Fruit fly (Drosophila melanogaster) whole organism, embryonic: ENCODE results near the gene CG13631.

ENCODE experiments used
- Atf-2 ChIP-seq: fragments of 200-800 bp; sonication (Bioruptor generic); optimal IDR thresholded peaks from 2 replicates; lab custom pipeline; 2016; ENCODE audit warnings: missing biosample characterization, missing genetic modification characterization
- Bdp1 ChIP-seq: fragments of 200-800 bp; sonication (Bioruptor generic); optimal IDR thresholded peaks from 3 replicates; lab custom pipeline; 2016; ENCODE audit warnings: missing biosample characterization, missing genetic modification characterization
- C15 ChIP-seq: fragments of 200-800 bp; sonication (Bioruptor generic); IDR thresholded peaks from 3 replicates; pipeline ENCODE4 v1.3.6; 2022; ENCODE audit warnings: missing biosample characterization, missing genetic modification characterization
- CG11504 ChIP-seq: fragments of 200-800 bp; sonication (Bioruptor generic); optimal IDR thresholded peaks from 3 replicates; lab custom pipeline; 2019; ENCODE audit warnings: missing biosample characterization, mild to moderate bottlenecking, missing genetic modification characterization, moderate library complexity
- CG14860 ChIP-seq: fragments of 200-800 bp; sonication (Bioruptor generic); IDR thresholded peaks from 3 replicates; pipeline ENCODE4 v1.3.6; 2022; ENCODE audit warnings: missing biosample characterization, missing genetic modification characterization; ENCODE audit not compliant: partially characterized antibody
- CG15514 ChIP-seq: fragments of 200-800 bp; sonication (Bioruptor generic); optimal IDR thresholded peaks from 3 replicates; lab custom pipeline; 2017; ENCODE audit warnings: missing biosample characterization, missing genetic modification characterization, mild to moderate bottlenecking, moderate library complexity, missing genetic modification reagents
- CG17361 ChIP-seq: fragments of 200-800 bp; sonication (Bioruptor generic); IDR thresholded peaks from 3 replicates; pipeline ENCODE4 v1.3.6; 2022; ENCODE audit warnings: missing biosample characterization, missing genetic modification characterization
- CG30403 ChIP-seq: fragments of 200-800 bp; sonication (Bioruptor generic); optimal IDR thresholded peaks from 3 replicates; lab custom pipeline; 2016; ENCODE audit warnings: missing biosample characterization, missing genetic modification characterization
- CG31441 ChIP-seq: fragments of 200-800 bp; sonication (Bioruptor generic); IDR thresholded peaks from 2 replicates; pipeline ENCODE4 v1.3.6; 2022; ENCODE audit warnings: missing biosample characterization, missing genetic modification characterization
- CG4328 ChIP-seq: fragments of 200-800 bp; sonication (Bioruptor generic); optimal IDR thresholded peaks from 3 replicates; lab custom pipeline; 2017; ENCODE audit warnings: missing biosample characterization, missing genetic modification reagents, missing genetic modification characterization
- CG5245 ChIP-seq: fragments of 200-800 bp; sonication (Bioruptor generic); optimal IDR thresholded peaks from 3 replicates; lab custom pipeline; 2016; ENCODE audit warnings: missing biosample characterization, missing genetic modification characterization
- CG6765 ChIP-seq: fragments of 200-800 bp; sonication (Bioruptor generic); optimal IDR thresholded peaks from 3 replicates; lab custom pipeline; 2017; ENCODE audit warnings: missing biosample characterization, mild to moderate bottlenecking, missing genetic modification characterization
- CG7987 ChIP-seq: fragments of 200-800 bp; sonication (Bioruptor generic); optimal IDR thresholded peaks from 2 replicates; lab custom pipeline; 2018; ENCODE audit warnings: missing biosample characterization, mild to moderate bottlenecking, missing genetic modification characterization, moderate library complexity
- CG8281 ChIP-seq: fragments of 200-800 bp; sonication (Bioruptor generic); optimal IDR thresholded peaks from 2 replicates; lab custom pipeline; 2018; ENCODE audit warnings: missing biosample characterization, mild to moderate bottlenecking, missing genetic modification characterization, moderate library complexity
- CG8359 ChIP-seq: fragments of 200-800 bp; sonication (Bioruptor generic); optimal IDR thresholded peaks from 2 replicates; lab custom pipeline; 2017; ENCODE audit warnings: missing biosample characterization, mild to moderate bottlenecking, missing genetic modification characterization, borderline replicate concordance
- CG9817 ChIP-seq: fragments of 200-800 bp; sonication (Bioruptor generic); optimal IDR thresholded peaks from 2 replicates; lab custom pipeline; 2018; ENCODE audit warnings: missing biosample characterization, mild to moderate bottlenecking, missing genetic modification characterization, moderate library complexity
- CoRest ChIP-seq: fragments of 200-800 bp; sonication (Bioruptor generic); optimal IDR thresholded peaks from 3 replicates; lab custom pipeline; 2018; ENCODE audit warnings: missing biosample characterization, mild to moderate bottlenecking, missing genetic modification characterization, moderate library complexity
- CrebB ChIP-seq: fragments of 200-800 bp; sonication (Bioruptor generic); optimal IDR thresholded peaks from 3 replicates; lab custom pipeline; 2018; ENCODE audit warnings: missing biosample characterization, mild to moderate bottlenecking, missing genetic modification characterization
- E2f2 ChIP-seq: fragments of 200-800 bp; sonication (Bioruptor generic); IDR thresholded peaks from 2 replicates; pipeline ENCODE4 v1.3.6; 2022; ENCODE audit warnings: missing biosample characterization, missing genetic modification characterization
- Fer1 ChIP-seq: fragments of 200-800 bp; sonication (Bioruptor generic); optimal IDR thresholded peaks from 2 replicates; lab custom pipeline; 2017; ENCODE audit warnings: missing biosample characterization, mild to moderate bottlenecking, missing genetic modification characterization
- Fer3 ChIP-seq: fragments of 200-800 bp; sonication (Bioruptor generic); optimal IDR thresholded peaks from 2 replicates; lab custom pipeline; 2018; ENCODE audit warnings: missing biosample characterization, mild to moderate bottlenecking, missing genetic modification characterization, moderate library complexity
- HHEX ChIP-seq: fragments of 200-800 bp; sonication (Bioruptor generic); optimal IDR thresholded peaks from 3 replicates; lab custom pipeline; 2017; ENCODE audit warnings: missing biosample characterization, mild to moderate bottlenecking, missing genetic modification characterization, missing genetic modification reagents
- HLH54F ChIP-seq: fragments of 200-800 bp; sonication (Bioruptor generic); optimal IDR thresholded peaks from 3 replicates; lab custom pipeline; 2016; ENCODE audit warnings: missing biosample characterization, missing genetic modification characterization
- Hr3 ChIP-seq: fragments of 200-800 bp; sonication (Bioruptor generic); optimal IDR thresholded peaks from 3 replicates; lab custom pipeline; 2016; ENCODE audit warnings: missing biosample characterization, missing genetic modification characterization
- NC2α ChIP-seq: fragments of 200-800 bp; sonication (Bioruptor generic); optimal IDR thresholded peaks from 2 replicates; lab custom pipeline; 2016; ENCODE audit warnings: missing biosample characterization, missing genetic modification characterization
- Sox100B ChIP-seq: fragments of 200-800 bp; sonication (Bioruptor generic); optimal IDR thresholded peaks from 3 replicates; lab custom pipeline; 2018; ENCODE audit warnings: missing biosample characterization, mild to moderate bottlenecking, missing genetic modification characterization
- ara ChIP-seq: fragments of 200-800 bp; sonication (Bioruptor generic); IDR thresholded peaks from 2 replicates; pipeline ENCODE4 v1.3.6; 2022; ENCODE audit warnings: missing biosample characterization, missing genetic modification characterization
- btn ChIP-seq: fragments of 200-800 bp; sonication (Bioruptor generic); optimal IDR thresholded peaks from 2 replicates; lab custom pipeline; 2016; ENCODE audit warnings: missing biosample characterization, missing genetic modification characterization
- crp ChIP-seq, 2 experiments: fragments of 200-800 bp; sonication (Bioruptor generic); optimal IDR thresholded peaks; 2 replicates in 1 of 2; 3 replicates in 1 of 2; lab custom pipeline; 2017; ENCODE audit warnings: missing biosample characterization in 2 of 2, missing genetic modification characterization in 2 of 2, mild to moderate bottlenecking in 1 of 2, moderate library complexity in 1 of 2
- dati ChIP-seq: fragments of 200-800 bp; sonication (Bioruptor generic); IDR thresholded peaks from 2 replicates; pipeline ENCODE4 v1.3.6; 2022; ENCODE audit warnings: missing biosample characterization, missing genetic modification characterization
- en ChIP-seq: fragments of 200-800 bp; sonication (Bioruptor generic); optimal IDR thresholded peaks from 2 replicates; lab custom pipeline; 2016; ENCODE audit warnings: missing biosample characterization, missing genetic modification characterization
- esg ChIP-seq: fragments of 200-800 bp; sonication (Bioruptor generic); conservative IDR thresholded peaks from 2 replicates; pipeline ENCODE4 v1.3.6; 2022; ENCODE audit warnings: missing biosample characterization, missing genetic modification characterization
- fd102C ChIP-seq: fragments of 200-800 bp; sonication (Bioruptor generic); optimal IDR thresholded peaks from 2 replicates; lab custom pipeline; 2018; ENCODE audit warnings: missing biosample characterization, mild to moderate bottlenecking, missing genetic modification characterization, moderate library complexity
- gcm ChIP-seq: fragments of 200-800 bp; sonication (Bioruptor generic); optimal IDR thresholded peaks from 2 replicates; lab custom pipeline; 2019; ENCODE audit warnings: missing biosample characterization, mild to moderate bottlenecking, missing genetic modification characterization, moderate library complexity
- lov ChIP-seq, 2 experiments: fragments of 200-800 bp in 1 of 2; fragments of >200 bp in 1 of 2; sonication (Bioruptor generic) in 1 of 2; IDR thresholded peaks in 1 of 2; optimal IDR thresholded peaks in 1 of 2; 2 replicates in 1 of 2; 3 replicates in 1 of 2; pipeline versions ENCODE4 v1.3.6 to Lab custom; 2017 to 2022; ENCODE audit warnings: missing biosample characterization in 1 of 2, missing genetic modification characterization in 1 of 2
- nmo ChIP-seq: fragments of 200-800 bp; sonication (Bioruptor generic); optimal IDR thresholded peaks from 2 replicates; lab custom pipeline; 2018; ENCODE audit warnings: missing biosample characterization, mild to moderate bottlenecking, missing genetic modification characterization, moderate library complexity
- peb ChIP-seq: fragments of 200-800 bp; sonication (Bioruptor generic); IDR thresholded peaks from 2 replicates; pipeline ENCODE4 v1.3.6; 2022; ENCODE audit warnings: missing biosample characterization, missing genetic modification characterization
- pum ChIP-seq: fragments of 200-800 bp; sonication (Bioruptor generic); optimal IDR thresholded peaks from 2 replicates; lab custom pipeline; 2016; ENCODE audit warnings: missing biosample characterization, missing genetic modification characterization
- salm ChIP-seq: fragments of 200-800 bp; sonication (Bioruptor generic); optimal IDR thresholded peaks from 2 replicates; lab custom pipeline; 2018; ENCODE audit warnings: missing biosample characterization, mild to moderate bottlenecking, missing genetic modification characterization
- sc ChIP-seq, 3 experiments: fragments of >200 bp in 2 of 3; fragments of 200-800 bp in 1 of 3; sonication (Bioruptor generic) in 1 of 3; optimal IDR thresholded peaks; 2 replicates in 2 of 3; 3 replicates in 1 of 3; lab custom pipeline; 2017; ENCODE audit warnings: mild to moderate bottlenecking in 1 of 3, missing biosample characterization in 1 of 3, missing genetic modification characterization in 1 of 3, missing genetic modification reagents in 1 of 3
- sisA ChIP-seq: fragments of 200-800 bp; sonication (Bioruptor generic); IDR thresholded peaks from 2 replicates; pipeline ENCODE4 v1.3.6; 2022; ENCODE audit warnings: missing biosample characterization, missing genetic modification characterization
- ssp ChIP-seq: fragments of 200-800 bp; sonication (Bioruptor generic); IDR thresholded peaks from 2 replicates; pipeline ENCODE4 v1.3.6; 2022; ENCODE audit warnings: missing biosample characterization, missing genetic modification characterization
- tll ChIP-seq, 2 experiments: fragments of 200-800 bp in 1 of 2; fragments of >200 bp in 1 of 2; sonication (Bioruptor generic) in 1 of 2; optimal IDR thresholded peaks; 2 replicates each; lab custom pipeline; 2017 to 2019; ENCODE audit warnings: missing biosample characterization in 2 of 2, missing genetic modification characterization in 2 of 2, mild to moderate bottlenecking in 1 of 2, moderate library complexity in 1 of 2
- unc-4 ChIP-seq: fragments of 200-800 bp; sonication (Bioruptor generic); IDR thresholded peaks from 2 replicates; pipeline ENCODE4 v1.3.6; 2022; ENCODE audit warnings: missing biosample characterization, missing genetic modification characterization; ENCODE audit not compliant: partially characterized antibody
- wek ChIP-seq: fragments of 200-800 bp; sonication (Bioruptor generic); optimal IDR thresholded peaks from 3 replicates; lab custom pipeline; 2018; ENCODE audit warnings: missing biosample characterization, mild to moderate bottlenecking, missing genetic modification characterization, moderate library complexity
- zfh1 ChIP-seq: fragments of 200-800 bp; sonication (Bioruptor generic); IDR thresholded peaks from 3 replicates; pipeline ENCODE4 v1.3.6; 2022; ENCODE audit warnings: missing biosample characterization, missing genetic modification characterization
- zfh2 ChIP-seq: fragments of 200-800 bp; sonication (Bioruptor generic); optimal IDR thresholded peaks from 2 replicates; lab custom pipeline; 2016; ENCODE audit warnings: missing biosample characterization, missing genetic modification characterization

Gene CG13631

dm6 chr3R:24813637-24814301 lies 44.6 kb downstream of the CG13631 start, which contains the start of the genes lili and CG34150 (continued):
- TF ChIP-seq Fer1 (peak; percentile 69), en (GFP tag; lab: Kevin White, UChicago) (peak; percentile 25), ara (GFP tag; lab: Robert Waterston, UW) (peak; percentile 46; the same call in 1 of the 2 replicates), crp (GFP tag; optimal IDR thresholded peaks at IDR 0.05; lab: Kevin White, UChicago) (peak; percentile 78 to 94), CG30403 (peak; percentile 85), E2f2 (peak; percentile 76), HHEX (GFP tag; lab: Kevin White, UChicago) (no peak), Hr3 (GFP tag; lab: Kevin White, UChicago) (peak; percentile 74), CG31441 (GFP tag; lab: Robert Waterston, UW) (peak; percentile 78), CG17361 (peak; percentile 78), zfh1 (GFP tag; lab: Robert Waterston, UW) (peak; percentile 74; the same call in 2 of the 3 replicates), CG8281 (tag; lab: Kevin White, UChicago) (peak; percentile 36), Atf-2 (GFP tag; lab: Kevin White, UChicago) (peak; percentile 62), CG4328 (GFP tag; lab: Kevin White, UChicago) (peak; percentile 65), CG7987 (peak; percentile 36), Bdp1 (GFP tag; lab: Kevin White, UChicago) (peak; percentile 61), CrebB (tag; lab: Kevin White, UChicago) (no peak), esg (GFP tag; lab: Robert Waterston, UW) (peak; percentile 64), tll (GFP tag; optimal IDR thresholded peaks at IDR 0.05; lab: Kevin White, UChicago) (peak in 1 of 2 experiments; percentile 9), peb (GFP tag; lab: Robert Waterston, UW) (peak; percentile 52; the same call in 1 of the 2 replicates), sisA (GFP tag; lab: Robert Waterston, UW) (peak; percentile 62), ssp (GFP tag; lab: Robert Waterston, UW) (peak; percentile 71), CoRest (tag; lab: Kevin White, UChicago) (peak; percentile 85), sc (optimal IDR thresholded peaks at IDR 0.05; lab: Kevin White, UChicago) (no peak), sc (GFP tag; optimal IDR thresholded peaks at IDR 0.05; lab: Kevin White, UChicago) (peak; percentile 36), CG11504 (tag; lab: Kevin White, UChicago) (peak; percentile 76), lov (optimal IDR thresholded peaks at IDR 0.05; lab: Kevin White, UChicago) (no peak), lov (GFP tag; IDR thresholded peaks at IDR 0.05; lab: Robert Waterston, UW) (no peak), nmo (GFP tag; lab: Kevin White, UChicago) (peak; percentile 82), pum (GFP tag; lab: Kevin White, UChicago) (peak; percentile 61), zfh2 (GFP tag; lab: Kevin White, UChicago) (peak; percentile 64), dati (GFP tag; lab: Robert Waterston, UW) (no peak), Sox100B (GFP tag; lab: Kevin White, UChicago) (no peak), CG14860 (GFP tag; lab: Robert Waterston, UW) (peak; percentile 70; the same call in 2 of the 3 replicates), wek (peak; percentile 1), CG15514 (GFP tag; lab: Kevin White, UChicago) (peak; percentile 79), Fer3 (tag; lab: Kevin White, UChicago) (peak; percentile 75), CG9817 (peak; percentile 77), salm (tag; lab: Kevin White, UChicago) (no peak), gcm (GFP tag; lab: Kevin White, UChicago) (peak; percentile 57), HLH54F (peak; percentile 75), CG6765 (GFP tag; lab: Kevin White, UChicago) (peak; percentile 10), CG8359 (GFP tag; lab: Kevin White, UChicago) (no peak), NC2α (no peak), fd102C (GFP tag; lab: Kevin White, UChicago) (no peak), btn (GFP tag; lab: Kevin White, UChicago) (no peak), C15 (GFP tag; lab: Robert Waterston, UW) (no peak), CG5245 (GFP tag; lab: Kevin White, UChicago) (peak; percentile 73), unc-4 (peak; percentile 89)
